Fruit fly (Drosophila melanogaster): ENCODE measurements around the gene CG6126.
A peak's percentile ranks its signal among the peaks of the same experiment; 100 is the strongest.

dm6 chr3R:16186791-16187681 lies 15.8 kb downstream of the CG6126 start, which contains the start of gene sra:
- TF ChIP-seq CG8478 (optimal IDR thresholded peaks at IDR 0.05) (no peak), CTCF (optimal IDR thresholded peaks at IDR 0.05) (peak; percentile 8 to 42)

All from S2 (cell line).